Worm (Caenorhabditis elegans) whole organism, L1 larva: ENCODE data around the gene rhr-1.

ENCODE experiments used
- C16A3.4 ChIP-seq: fragments of 150-350 bp; optimal IDR thresholded peaks from 2 replicates; lab custom pipeline; 2014; ENCODE audit warnings: missing biosample characterization, missing genetic modification characterization
- C34B4.2 ChIP-seq: sonication (generic microtip); optimal IDR thresholded peaks from 2 replicates; lab custom pipeline; 2017; ENCODE audit warnings: mild to moderate bottlenecking, missing genetic modification characterization, missing compliant biosample characterization
- F16B12.6 ChIP-seq: fragments of 150-350 bp; optimal IDR thresholded peaks from 2 replicates; lab custom pipeline; 2014; ENCODE audit warnings: missing biosample characterization, missing genetic modification characterization
- Y116A8C.19 ChIP-seq: sonication (generic microtip); optimal IDR thresholded peaks from 2 replicates; lab custom pipeline; 2016; ENCODE audit warnings: missing compliant biosample characterization, missing genetic modification characterization, borderline replicate concordance
- aha-1 ChIP-seq: fragments of 150-350 bp; optimal IDR thresholded peaks from 2 replicates; lab custom pipeline; 2014; ENCODE audit warnings: missing biosample characterization, missing genetic modification characterization
- aly-2 ChIP-seq: fragments of 150-350 bp; optimal IDR thresholded peaks from 2 replicates; lab custom pipeline; 2014; ENCODE audit warnings: missing biosample characterization, missing genetic modification characterization
- ama-1 ChIP-seq: fragments of 150-350 bp; optimal IDR thresholded peaks from 2 replicates; lab custom pipeline; 2014
- blmp-1 ChIP-seq: fragments of 150-350 bp; optimal IDR thresholded peaks from 2 replicates; lab custom pipeline; 2014; ENCODE audit warnings: missing biosample characterization, missing genetic modification characterization
- ceh-8 ChIP-seq: fragments of 200-800 bp; sonication (Bioruptor generic); optimal IDR thresholded peaks from 2 replicates; lab custom pipeline; 2018; ENCODE audit warnings: mild to moderate bottlenecking, missing genetic modification characterization, moderate library complexity, missing compliant biosample characterization
- ceh-82 ChIP-seq, 3 experiments: fragments of 150-350 bp in 1 of 3; sonication (generic microtip) in 2 of 3; optimal IDR thresholded peaks; 2 replicates each; lab custom pipeline; 2014 to 2017; ENCODE audit warnings: missing biosample characterization in 3 of 3, missing genetic modification characterization in 3 of 3
- ceh-88 ChIP-seq: fragments of 200-800 bp; sonication (Bioruptor generic); IDR thresholded peaks from 2 replicates; pipeline ENCODE4 v1.3.6; 2022; ENCODE audit warnings: missing genetic modification characterization, missing compliant biosample characterization
- ces-1 ChIP-seq: fragments of 150-350 bp; optimal IDR thresholded peaks from 2 replicates; lab custom pipeline; 2014; ENCODE audit warnings: missing biosample characterization, missing genetic modification reagents, missing genetic modification characterization
- dpl-1 ChIP-seq, 3 experiments: fragments of 150-350 bp in 2 of 3; sonication (generic microtip) in 1 of 3; optimal IDR thresholded peaks; 2 replicates each; lab custom pipeline; 2014 to 2017; ENCODE audit warnings: missing biosample characterization in 3 of 3, missing genetic modification characterization in 3 of 3, missing genetic modification reagents in 3 of 3
- dsc-1 ChIP-seq: sonication (generic microtip); optimal IDR thresholded peaks from 2 replicates; lab custom pipeline; 2016; ENCODE audit warnings: mild to moderate bottlenecking, missing genetic modification characterization, missing compliant biosample characterization
- efl-1 ChIP-seq, 4 experiments: fragments of 150-350 bp; optimal IDR thresholded peaks in 3 of 4; peaks in 1 of 4; 1 replicate in 1 of 4; 2 replicates in 3 of 4; lab custom pipeline; 2014; ENCODE audit warnings: missing biosample characterization in 2 of 4, missing genetic modification characterization in 2 of 4, missing genetic modification reagents in 2 of 4
- elt-3 ChIP-seq, 6 experiments: fragments of 150-350 bp in 1 of 6; sonication (generic microtip); optimal IDR thresholded peaks; 2 replicates each; lab custom pipeline; 2017 to 2018; ENCODE audit warnings: missing biosample characterization in 6 of 6, missing genetic modification characterization in 6 of 6, inconsistent platforms in 1 of 6
- ets-5 ChIP-seq: fragments of 200-800 bp; sonication (Bioruptor generic); IDR thresholded peaks from 2 replicates; pipeline ENCODE4 v1.3.6; 2022; ENCODE audit warnings: missing genetic modification characterization, missing compliant biosample characterization
- fos-1 ChIP-seq: fragments of 150-350 bp; optimal IDR thresholded peaks from 2 replicates; lab custom pipeline; 2014; ENCODE audit warnings: missing biosample characterization, missing genetic modification characterization
- grh-1 ChIP-seq: fragments of 200-800 bp; sonication (Bioruptor generic); IDR thresholded peaks from 2 replicates; pipeline ENCODE4 v1.3.6; 2022; ENCODE audit warnings: missing genetic modification reagents, missing genetic modification characterization, missing compliant biosample characterization
- hlh-17 ChIP-seq: fragments of 200-800 bp; sonication (Bioruptor generic); optimal IDR thresholded peaks from 2 replicates; lab custom pipeline; 2018; ENCODE audit warnings: missing genetic modification characterization, mild to moderate bottlenecking, missing compliant biosample characterization, moderate library complexity, borderline replicate concordance
- hlh-4 ChIP-seq: sonication (generic microtip); optimal IDR thresholded peaks from 2 replicates; lab custom pipeline; 2016; ENCODE audit warnings: mild to moderate bottlenecking, missing genetic modification characterization, missing compliant biosample characterization
- isw-1 ChIP-seq: fragments of 200-800 bp; sonication (Bioruptor generic); IDR thresholded peaks from 2 replicates; pipeline ENCODE4 v1.3.6; 2022; ENCODE audit warnings: missing genetic modification characterization, missing compliant biosample characterization
- lin-13 ChIP-seq: fragments of 150-350 bp; optimal IDR thresholded peaks from 2 replicates; lab custom pipeline; 2014; ENCODE audit warnings: missing biosample characterization, missing genetic modification reagents, missing genetic modification characterization
- lin-14 ChIP-seq: fragments of 200-800 bp; sonication (Bioruptor generic); optimal IDR thresholded peaks from 2 replicates; lab custom pipeline; 2018; ENCODE audit warnings: mild to moderate bottlenecking, missing genetic modification characterization, moderate library complexity, missing compliant biosample characterization
- lin-15B ChIP-seq: fragments of 150-350 bp; sonication (generic microtip); optimal IDR thresholded peaks from 3 replicates; lab custom pipeline; 2014; ENCODE audit warnings: missing biosample characterization, missing genetic modification characterization
- lir-3 ChIP-seq: sonication (generic microtip); optimal IDR thresholded peaks from 2 replicates; lab custom pipeline; 2016; ENCODE audit warnings: mild to moderate bottlenecking, missing genetic modification characterization, moderate library complexity, missing compliant biosample characterization; ENCODE audit not compliant: poor library complexity
- mab-9 ChIP-seq: fragments of 200-800 bp; sonication (Bioruptor generic); IDR thresholded peaks from 2 replicates; pipeline ENCODE4 v1.3.6; 2022; ENCODE audit warnings: missing genetic modification reagents, missing genetic modification characterization, missing compliant biosample characterization
- mdl-1 ChIP-seq, 2 experiments: fragments of 150-350 bp; optimal IDR thresholded peaks; 2 replicates each; lab custom pipeline; 2014 to 2017; ENCODE audit warnings: missing biosample characterization in 2 of 2, missing genetic modification characterization in 2 of 2, inconsistent platforms in 1 of 2
- mef-2 ChIP-seq: fragments of 150-350 bp; optimal IDR thresholded peaks from 2 replicates; lab custom pipeline; 2014; ENCODE audit warnings: missing biosample characterization, missing genetic modification characterization
- mep-1 ChIP-seq: fragments of 150-350 bp; optimal IDR thresholded peaks from 2 replicates; lab custom pipeline; 2014; ENCODE audit warnings: missing biosample characterization, missing genetic modification characterization
- nhr-12 ChIP-seq: sonication (generic microtip); optimal IDR thresholded peaks from 2 replicates; lab custom pipeline; 2017; ENCODE audit warnings: missing biosample characterization, missing genetic modification characterization
- nhr-19 ChIP-seq: fragments of 200-800 bp; sonication (Bioruptor generic); conservative IDR thresholded peaks from 2 replicates; pipeline ENCODE4 v1.3.6; 2022; ENCODE audit warnings: missing genetic modification characterization, missing compliant biosample characterization
- nhr-71 ChIP-seq: sonication (generic microtip); optimal IDR thresholded peaks from 2 replicates; lab custom pipeline; 2016; ENCODE audit warnings: mild to moderate bottlenecking, missing genetic modification characterization, moderate library complexity, missing compliant biosample characterization
- nhr-76 ChIP-seq: sonication (generic microtip); optimal IDR thresholded peaks from 2 replicates; lab custom pipeline; 2017; ENCODE audit warnings: missing biosample characterization, missing genetic modification characterization
- nhr-77 ChIP-seq: fragments of 150-350 bp; optimal IDR thresholded peaks from 2 replicates; lab custom pipeline; 2014; ENCODE audit warnings: missing biosample characterization, missing genetic modification characterization
- nhr-85 ChIP-seq: sonication (generic microtip); peaks from one replicate; lab custom pipeline; 2016; ENCODE audit warnings: missing genetic modification characterization, inconsistent platforms, missing compliant biosample characterization
- nhr-90 ChIP-seq: sonication (generic microtip); optimal IDR thresholded peaks from 2 replicates; lab custom pipeline; 2016; ENCODE audit warnings: mild to moderate bottlenecking, missing genetic modification characterization, missing compliant biosample characterization; ENCODE audit not compliant: poor library complexity
- pag-3 ChIP-seq: sonication (generic microtip); optimal IDR thresholded peaks from 2 replicates; lab custom pipeline; 2017; ENCODE audit warnings: missing genetic modification characterization, mild to moderate bottlenecking, missing compliant biosample characterization, antibody characterized with exemption, borderline replicate concordance; ENCODE audit not compliant: insufficient read depth
- rnt-1 ChIP-seq: sonication (generic microtip); optimal IDR thresholded peaks from 2 replicates; lab custom pipeline; 2016; ENCODE audit warnings: mild to moderate bottlenecking, missing genetic modification characterization, moderate library complexity, missing compliant biosample characterization
- snpc-4 ChIP-seq: fragments of 150-350 bp; optimal IDR thresholded peaks from 2 replicates; lab custom pipeline; 2014; ENCODE audit warnings: missing biosample characterization, missing genetic modification characterization
- snu-23 ChIP-seq: sonication (generic microtip); optimal IDR thresholded peaks from 2 replicates; lab custom pipeline; 2016; ENCODE audit warnings: missing genetic modification characterization, missing compliant biosample characterization
- sox-4 ChIP-seq: sonication (generic microtip); optimal IDR thresholded peaks from 2 replicates; lab custom pipeline; 2016; ENCODE audit warnings: missing genetic modification characterization, missing compliant biosample characterization
- unc-130 ChIP-seq: fragments of 150-350 bp; optimal IDR thresholded peaks from 2 replicates; lab custom pipeline; 2017; ENCODE audit warnings: missing biosample characterization, missing genetic modification characterization, inconsistent platforms
- unc-30 ChIP-seq: sonication (generic microtip); optimal IDR thresholded peaks from 2 replicates; lab custom pipeline; 2017; ENCODE audit warnings: missing biosample characterization, missing genetic modification characterization
- unc-62 ChIP-seq: fragments of 150-350 bp; optimal IDR thresholded peaks from 2 replicates; lab custom pipeline; 2014; ENCODE audit warnings: missing biosample characterization, missing genetic modification reagents, missing genetic modification characterization
- xbp-1 ChIP-seq: sonication (generic microtip); optimal IDR thresholded peaks from 2 replicates; lab custom pipeline; 2016; ENCODE audit warnings: missing genetic modification characterization, missing compliant biosample characterization
- ztf-11 ChIP-seq, 2 experiments: sonication (generic microtip); optimal IDR thresholded peaks; 2 replicates each; lab custom pipeline; 2016 to 2017; ENCODE audit warnings: missing genetic modification characterization in 2 of 2, missing biosample characterization in 1 of 2, missing compliant biosample characterization in 1 of 2

The rhr-1 gene

ce11 chrV:5426337-5426736, 1.6 kb upstream of the rhr-1 start:
- TF ChIP-seq nhr-71 (tag; lab: Kevin White, UChicago): peak; percentile 15
- TF ChIP-seq xbp-1 (tag; lab: Kevin White, UChicago): no peak
- no peak for TF ChIP-seq F16B12.6 (tag; lab: Kevin White, UChicago)
- TF ChIP-seq lin-14 (GFP tag; lab: Kevin White, UChicago): peak; percentile 37
- TF ChIP-seq nhr-85 (tag; lab: Kevin White, UChicago): peak; percentile 85
- no peak for TF ChIP-seq efl-1 (optimal IDR thresholded peaks at IDR 0.05; lab: Kevin White, UChicago)
- TF ChIP-seq efl-1 (GFP tag; optimal IDR thresholded peaks at IDR 0.05 in 1 of 2; lab: Kevin White, UChicago): peak in 1 of 2 experiments; percentile 49

- TF ChIP-seq unc-62 (GFP tag; lab: Kevin White, UChicago) (no peak), hlh-4 (tag; lab: Kevin White, UChicago) (no peak), nhr-12 (tag; lab: Kevin White, UChicago) (no peak), dsc-1 (tag; lab: Kevin White, UChicago) (no peak), grh-1 (GFP tag; lab: Robert Waterston, UW) (no peak), aly-2 (tag; lab: Kevin White, UChicago) (no peak), lin-14 (GFP tag; lab: Kevin White, UChicago) (no peak), sox-4 (tag; lab: Kevin White, UChicago) (no peak)
Observed at ce11 chrV:5432499-5432898, 4.5 kb downstream of the rhr-1 start, which contains the start of gene F08F3.8. F08F3.8 (minus strand) TSS chrV:5432599.

- TF ChIP-seq unc-130 (no peak), nhr-12 (tag; lab: Kevin White, UChicago) (no peak), dpl-1 (GFP tag; optimal IDR thresholded peaks at IDR 0.05; lab: Kevin White, UChicago) (peak; percentile 85 to 91 (median 91)), sox-4 (tag; lab: Kevin White, UChicago) (no peak), isw-1 (GFP tag; lab: Robert Waterston, UW) (no peak), unc-30 (tag; lab: Kevin White, UChicago) (no peak), aha-1 (no peak), lin-13 (GFP tag; lab: Kevin White, UChicago) (peak; percentile 25), nhr-77 (tag; lab: Kevin White, UChicago) (no peak), xbp-1 (tag; lab: Kevin White, UChicago) (peak; percentile 16), ces-1 (GFP tag; lab: Kevin White, UChicago) (no peak), nhr-90 (peak; percentile 64), mdl-1 (tag; optimal IDR thresholded peaks at IDR 0.05; lab: Kevin White, UChicago) (peak in 1 of 2 experiments; percentile 33), nhr-76 (tag; lab: Kevin White, UChicago) (no peak), rnt-1 (no peak), ama-1 (lab: Kevin White, UChicago) (no peak), nhr-71 (tag; lab: Kevin White, UChicago) (peak; percentile 59), mep-1 (tag; lab: Kevin White, UChicago) (peak; percentile 44), ceh-8 (no peak), snu-23 (peak; percentile 68), fos-1 (tag; lab: Kevin White, UChicago) (peak; percentile 15), hlh-17 (GFP tag; lab: Kevin White, UChicago) (no peak), ets-5 (GFP tag; lab: Robert Waterston, UW) (no peak), mab-9 (GFP tag; lab: Robert Waterston, UW) (no peak), nhr-19 (no peak), ztf-11 (tag; optimal IDR thresholded peaks at IDR 0.05; lab: Kevin White, UChicago) (no peak), aly-2 (tag; lab: Kevin White, UChicago) (no peak), mef-2 (no peak), ceh-82 (tag; optimal IDR thresholded peaks at IDR 0.05; lab: Kevin White, UChicago) (peak in 1 of 3 experiments; percentile 36), Y116A8C.19 (tag; lab: Kevin White, UChicago) (no peak), blmp-1 (tag; lab: Kevin White, UChicago) (peak; percentile 89), C34B4.2 (no peak), pag-3 (tag; lab: Kevin White, UChicago) (no peak), C16A3.4 (peak; percentile 72), snpc-4 (tag; lab: Kevin White, UChicago) (no peak), lin-15B (tag; lab: Kevin White, UChicago) (no peak), lir-3 (no peak), elt-3 (tag; optimal IDR thresholded peaks at IDR 0.05; lab: Kevin White, UChicago) (peak in 4 of 6 experiments; percentile 39 to 79 (median 68)), ceh-88 (GFP tag; lab: Robert Waterston, UW) (no peak)
Observed at ce11 chrV:5433020-5433419, 5.1 kb downstream of the rhr-1 start, which contains the start of gene acl-6. acl-6 (plus strand) TSS chrV:5433386.
